Worm (Caenorhabditis elegans) whole organism, late embryonic: Measurements from ENCODE around the gene haao-1.
A peak's percentile ranks its signal among the peaks of the same experiment; 100 is the strongest.

Experiments used
- C38D4.7 ChIP-seq: fragments of 200-800 bp; sonication (Bioruptor generic); optimal IDR thresholded peaks from 2 replicates; lab custom pipeline; 2018; ENCODE audit warnings: mild to moderate bottlenecking, missing genetic modification characterization, moderate library complexity, missing compliant biosample characterization
- F13H6.1 ChIP-seq: sonication (generic microtip); optimal IDR thresholded peaks from 2 replicates; lab custom pipeline; 2016; ENCODE audit warnings: missing genetic modification characterization, missing compliant biosample characterization
- K02D7.2 ChIP-seq: sonication (generic microtip); optimal IDR thresholded peaks from 2 replicates; lab custom pipeline; 2017; ENCODE audit warnings: mild to moderate bottlenecking, missing genetic modification characterization, missing compliant biosample characterization
- K09A11.1 ChIP-seq: sonication (generic microtip); optimal IDR thresholded peaks from 2 replicates; lab custom pipeline; 2017; ENCODE audit warnings: antibody characterized with exemption, mild to moderate bottlenecking, missing genetic modification characterization, missing compliant biosample characterization; ENCODE audit not compliant: insufficient read depth
- T23F11.4 ChIP-seq: fragments of 200-800 bp; sonication (Bioruptor generic); optimal IDR thresholded peaks from 2 replicates; lab custom pipeline; 2018; ENCODE audit warnings: mild to moderate bottlenecking, missing genetic modification characterization, missing compliant biosample characterization
- Y22D7AL.16 ChIP-seq: sonication (generic microtip); optimal IDR thresholded peaks from 2 replicates; lab custom pipeline; 2016; ENCODE audit warnings: missing genetic modification characterization, missing compliant biosample characterization
- ama-1 ChIP-seq: fragments of 150-350 bp; optimal IDR thresholded peaks from 2 replicates; lab custom pipeline; 2014
- ceh-19 ChIP-seq: fragments of 200-800 bp; sonication (Bioruptor generic); optimal IDR thresholded peaks from 2 replicates; lab custom pipeline; 2018; ENCODE audit warnings: mild to moderate bottlenecking, missing genetic modification characterization, missing compliant biosample characterization
- ceh-30 ChIP-seq: fragments of 150-350 bp; optimal IDR thresholded peaks from 2 replicates; lab custom pipeline; 2014; ENCODE audit warnings: missing biosample characterization, missing genetic modification characterization
- ceh-31 ChIP-seq: sonication (generic microtip); optimal IDR thresholded peaks from 2 replicates; lab custom pipeline; 2016; ENCODE audit warnings: missing genetic modification characterization, missing compliant biosample characterization
- ceh-45 ChIP-seq: fragments of 200-800 bp; sonication (Bioruptor generic); IDR thresholded peaks from 2 replicates; pipeline ENCODE4 v1.3.6; 2022; ENCODE audit warnings: missing genetic modification reagents, missing genetic modification characterization, missing compliant biosample characterization
- ceh-48 ChIP-seq: sonication (generic microtip); optimal IDR thresholded peaks from 2 replicates; lab custom pipeline; 2016; ENCODE audit warnings: missing genetic modification characterization, inconsistent platforms, missing compliant biosample characterization
- ceh-6 ChIP-seq: fragments of 200-800 bp; sonication (Bioruptor generic); optimal IDR thresholded peaks from 2 replicates; lab custom pipeline; 2018; ENCODE audit warnings: mild to moderate bottlenecking, missing genetic modification characterization, missing compliant biosample characterization
- ceh-9 ChIP-seq: sonication (generic microtip); optimal IDR thresholded peaks from 2 replicates; lab custom pipeline; 2016; ENCODE audit warnings: mild to moderate bottlenecking, missing genetic modification characterization, inconsistent platforms, missing compliant biosample characterization
- dve-1 ChIP-seq: sonication (generic microtip); optimal IDR thresholded peaks from 2 replicates; lab custom pipeline; 2017; ENCODE audit warnings: antibody characterized with exemption, mild to moderate bottlenecking, missing genetic modification characterization, missing compliant biosample characterization
- elt-2 ChIP-seq: sonication (generic microtip); optimal IDR thresholded peaks from 2 replicates; lab custom pipeline; 2016; ENCODE audit warnings: missing genetic modification reagents, missing genetic modification characterization, missing compliant biosample characterization
- elt-4 ChIP-seq: sonication (generic microtip); optimal IDR thresholded peaks from 2 replicates; lab custom pipeline; 2016; ENCODE audit warnings: missing genetic modification characterization, missing compliant biosample characterization
- ets-4 ChIP-seq: sonication (generic microtip); optimal IDR thresholded peaks from 2 replicates; lab custom pipeline; 2016; ENCODE audit warnings: missing genetic modification characterization, missing compliant biosample characterization
- fax-1 ChIP-seq: sonication (generic microtip); optimal IDR thresholded peaks from 2 replicates; lab custom pipeline; 2016; ENCODE audit warnings: missing genotype, missing genetic modification characterization, missing compliant biosample characterization
- fkh-6 ChIP-seq: sonication (generic microtip); optimal IDR thresholded peaks from 2 replicates; lab custom pipeline; 2016; ENCODE audit warnings: missing genetic modification characterization, missing compliant biosample characterization
- hlh-15 ChIP-seq: sonication (generic microtip); optimal IDR thresholded peaks from 2 replicates; lab custom pipeline; 2016; ENCODE audit warnings: missing genetic modification characterization, missing compliant biosample characterization
- hlh-30 ChIP-seq: sonication (generic microtip); optimal IDR thresholded peaks from 2 replicates; lab custom pipeline; 2017; ENCODE audit warnings: antibody characterized with exemption, missing genetic modification characterization, missing compliant biosample characterization; ENCODE audit not compliant: insufficient read depth
- hlh-6 ChIP-seq: sonication (generic microtip); optimal IDR thresholded peaks from 2 replicates; lab custom pipeline; 2016; ENCODE audit warnings: missing genotype, missing genetic modification characterization, missing compliant biosample characterization
- madf-2 ChIP-seq: sonication (generic microtip); optimal IDR thresholded peaks from 2 replicates; lab custom pipeline; 2017; ENCODE audit warnings: missing genetic modification characterization, missing compliant biosample characterization
- mec-3 ChIP-seq: sonication (generic microtip); optimal IDR thresholded peaks from 2 replicates; lab custom pipeline; 2016; ENCODE audit warnings: borderline replicate concordance, missing genetic modification characterization, missing compliant biosample characterization
- nfya-1 ChIP-seq: sonication (generic microtip); optimal IDR thresholded peaks from 2 replicates; lab custom pipeline; 2017; ENCODE audit warnings: missing genetic modification characterization, mild to moderate bottlenecking, missing compliant biosample characterization, antibody characterized with exemption, moderate library complexity
- nhr-232 ChIP-seq: sonication (generic microtip); optimal IDR thresholded peaks from 2 replicates; lab custom pipeline; 2016; ENCODE audit warnings: missing genetic modification characterization, missing compliant biosample characterization
- pax-1 ChIP-seq: fragments of 150-350 bp; optimal IDR thresholded peaks from 2 replicates; lab custom pipeline; 2014; ENCODE audit warnings: missing biosample characterization, missing genetic modification characterization
- pha-4 ChIP-seq: fragments of 150-350 bp; optimal IDR thresholded peaks from 2 replicates; lab custom pipeline; 2018; ENCODE audit warnings: missing biosample characterization, missing genetic modification reagents, missing genetic modification characterization
- pros-1 ChIP-seq: fragments of 150-350 bp; optimal IDR thresholded peaks from 2 replicates; lab custom pipeline; 2014; ENCODE audit warnings: missing biosample characterization, missing genetic modification reagents, missing genetic modification characterization
- ref-2 ChIP-seq: sonication (generic microtip); optimal IDR thresholded peaks from 2 replicates; lab custom pipeline; 2016; ENCODE audit warnings: missing genetic modification characterization, missing compliant biosample characterization
- rnt-1 ChIP-seq: sonication (generic microtip); optimal IDR thresholded peaks from 2 replicates; lab custom pipeline; 2016; ENCODE audit warnings: missing genetic modification characterization, missing compliant biosample characterization
- sdc-2 ChIP-seq: sonication (generic microtip); optimal IDR thresholded peaks from 2 replicates; lab custom pipeline; 2016; ENCODE audit warnings: missing genotype, missing genetic modification characterization, missing compliant biosample characterization
- sox-2 ChIP-seq: fragments of 200-800 bp; sonication (Bioruptor generic); IDR thresholded peaks from 2 replicates; pipeline ENCODE4 v1.3.6; 2022; ENCODE audit warnings: missing genetic modification reagents, missing genetic modification characterization, missing compliant biosample characterization
- sox-4 ChIP-seq: sonication (generic microtip); optimal IDR thresholded peaks from 2 replicates; lab custom pipeline; 2017; ENCODE audit warnings: mild to moderate bottlenecking, missing genetic modification characterization, inconsistent platforms, missing compliant biosample characterization
- syd-9 ChIP-seq: sonication (generic microtip); optimal IDR thresholded peaks from 2 replicates; lab custom pipeline; 2016; ENCODE audit warnings: mild to moderate bottlenecking, missing genetic modification characterization, moderate library complexity, missing compliant biosample characterization
- tbx-7 ChIP-seq: sonication (generic microtip); optimal IDR thresholded peaks from 2 replicates; lab custom pipeline; 2016; ENCODE audit warnings: missing genotype, missing genetic modification characterization, missing compliant biosample characterization
- ttx-3 ChIP-seq: sonication (generic microtip); optimal IDR thresholded peaks from 2 replicates; lab custom pipeline; 2016; ENCODE audit warnings: missing genetic modification reagents, missing genetic modification characterization, missing compliant biosample characterization
- unc-42 ChIP-seq: sonication (generic microtip); optimal IDR thresholded peaks from 2 replicates; lab custom pipeline; 2016; ENCODE audit warnings: missing genotype, missing genetic modification characterization, missing compliant biosample characterization
- unc-55 ChIP-seq: sonication (generic microtip); optimal IDR thresholded peaks from 2 replicates; lab custom pipeline; 2017; ENCODE audit warnings: missing biosample characterization, missing genetic modification reagents, missing genetic modification characterization
- unc-86 ChIP-seq: sonication (generic microtip); optimal IDR thresholded peaks from 2 replicates; lab custom pipeline; 2016; ENCODE audit warnings: missing genetic modification characterization, missing compliant biosample characterization
- zip-5 ChIP-seq: sonication (generic microtip); optimal IDR thresholded peaks from 2 replicates; lab custom pipeline; 2016; ENCODE audit warnings: missing genetic modification characterization, missing compliant biosample characterization

Gene haao-1

DNA sequence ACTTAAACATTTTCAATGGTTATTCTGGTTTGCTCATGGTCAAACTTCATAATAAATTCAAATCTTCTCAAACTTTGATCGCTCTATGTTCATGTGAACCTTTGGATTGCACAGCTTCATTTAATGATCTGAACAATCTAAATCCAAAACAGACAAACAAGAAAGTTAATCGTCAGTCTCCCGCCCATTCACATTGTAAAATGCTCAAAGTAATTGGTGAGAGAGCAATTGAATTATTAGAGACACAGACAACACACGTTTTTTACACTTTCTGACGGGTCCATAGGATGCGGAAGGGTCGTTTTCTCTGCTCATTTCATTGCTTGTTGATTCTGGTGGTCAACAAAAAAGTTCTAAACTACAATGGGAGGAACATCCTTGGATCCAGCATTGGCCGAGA lies 8.0 kb upstream of the haao-1 start, which contains the start of gene gsnl-1:
Gene gsnl-1 (plus strand): TSS at position 301 of the 400 bp plus-strand sequence.
- TF ChIP-seq madf-2 (tag; lab: Kevin White, UChicago) (no peak), hlh-15 (tag; lab: Kevin White, UChicago) (no peak), pax-1 (tag; lab: Kevin White, UChicago) (no peak), ceh-30 (tag; lab: Kevin White, UChicago) (no peak), ceh-6 (GFP tag; lab: Kevin White, UChicago) (no peak), elt-2 (no peak), nhr-232 (no peak), sox-2 (no peak), ttx-3 (tag; lab: Kevin White, UChicago) (no peak), ets-4 (tag; lab: Kevin White, UChicago) (no peak), rnt-1 (tag; lab: Kevin White, UChicago) (no peak), ama-1 (lab: Kevin White, UChicago) (no peak), hlh-30 (no peak)

DNA sequence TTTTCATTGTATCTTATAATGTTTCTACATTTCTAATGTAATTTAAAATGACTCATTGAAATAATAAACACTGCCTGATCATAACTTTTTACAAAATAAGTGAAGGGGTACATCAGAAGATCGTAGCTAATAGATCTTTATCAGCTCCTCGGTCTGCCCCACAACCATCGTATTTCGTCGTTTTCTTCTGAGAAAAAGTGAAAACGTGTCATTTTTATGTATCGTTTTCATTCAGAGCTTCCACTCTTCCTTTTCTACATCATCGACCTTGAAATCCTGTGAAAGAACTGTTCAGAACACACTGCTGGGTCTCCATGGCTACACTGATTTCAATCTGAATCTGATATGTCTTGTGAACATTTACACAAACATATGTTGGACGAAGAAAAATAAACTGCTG lies 5.4 kb upstream of the haao-1 start:
- TF ChIP-seq sdc-2 (tag; lab: Kevin White, UChicago), result no peak
- no peak for TF ChIP-seq ceh-48 (tag; lab: Kevin White, UChicago)
- no peak for TF ChIP-seq fkh-6 (tag; lab: Kevin White, UChicago)
- TF ChIP-seq K02D7.2, result no peak
- TF ChIP-seq tbx-7 (tag; lab: Kevin White, UChicago), result no peak
- no peak for TF ChIP-seq K09A11.1 (tag; lab: Kevin White, UChicago)
- no peak for TF ChIP-seq unc-55 (GFP tag; lab: Kevin White, UChicago)
- TF ChIP-seq Y22D7AL.16 (tag; lab: Kevin White, UChicago), result no peak
- TF ChIP-seq nfya-1 (tag; lab: Kevin White, UChicago), result no peak
- TF ChIP-seq ceh-31 (tag; lab: Kevin White, UChicago), result no peak
- TF ChIP-seq zip-5 (tag; lab: Kevin White, UChicago), result no peak
- TF ChIP-seq madf-2 (tag; lab: Kevin White, UChicago), result no peak
- TF ChIP-seq mec-3 (tag; lab: Kevin White, UChicago), result no peak
- TF ChIP-seq pros-1 (tag; lab: Kevin White, UChicago), result no peak
- TF ChIP-seq ceh-30 (tag; lab: Kevin White, UChicago), result no peak
- no peak for TF ChIP-seq elt-4 (tag; lab: Kevin White, UChicago)
- TF ChIP-seq unc-42 (tag; lab: Kevin White, UChicago), result no peak
- no peak for TF ChIP-seq elt-2
- TF ChIP-seq C38D4.7 (GFP tag; lab: Kevin White, UChicago), result no peak
- no peak for TF ChIP-seq fax-1 (tag; lab: Kevin White, UChicago)

DNA sequence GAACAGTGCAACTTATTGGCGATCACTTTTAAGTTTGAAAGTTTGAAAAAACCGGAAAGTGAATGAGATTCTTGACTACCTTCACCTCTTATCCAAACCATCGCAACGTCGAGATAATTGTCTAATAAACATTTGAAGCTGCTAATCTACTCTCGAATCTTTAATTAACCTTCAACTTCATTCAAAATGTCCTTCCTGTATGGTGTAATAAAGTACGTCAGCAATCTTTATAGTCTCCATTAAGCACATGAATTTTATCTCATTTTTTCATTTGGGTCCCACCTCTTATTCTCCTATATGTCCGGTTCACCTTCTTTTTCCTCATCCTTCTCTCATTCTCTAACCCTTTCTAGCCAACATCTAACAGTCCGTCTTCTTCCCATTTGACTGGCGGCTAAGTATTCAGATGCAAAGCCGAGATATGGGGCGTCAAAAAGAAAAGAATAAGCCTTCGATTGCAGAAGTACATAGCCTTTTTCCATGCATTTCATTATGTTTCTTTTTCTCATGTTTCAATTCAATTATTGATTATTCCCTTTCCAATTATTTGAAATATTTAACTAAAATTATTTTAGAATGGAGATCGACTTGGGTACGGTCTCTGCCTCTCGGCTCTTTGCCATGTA lies 3.8 kb upstream of the haao-1 start, which contains the start of gene swt-5:
Gene swt-5 (plus strand): TSS at position 576 of the 626 bp plus-strand sequence.
- TF ChIP-seq F13H6.1 (tag; lab: Kevin White, UChicago), result no peak
- no peak for TF ChIP-seq syd-9 (tag; lab: Kevin White, UChicago)
- TF ChIP-seq ceh-45 (GFP tag; lab: Robert Waterston, UW), result no peak

DNA sequence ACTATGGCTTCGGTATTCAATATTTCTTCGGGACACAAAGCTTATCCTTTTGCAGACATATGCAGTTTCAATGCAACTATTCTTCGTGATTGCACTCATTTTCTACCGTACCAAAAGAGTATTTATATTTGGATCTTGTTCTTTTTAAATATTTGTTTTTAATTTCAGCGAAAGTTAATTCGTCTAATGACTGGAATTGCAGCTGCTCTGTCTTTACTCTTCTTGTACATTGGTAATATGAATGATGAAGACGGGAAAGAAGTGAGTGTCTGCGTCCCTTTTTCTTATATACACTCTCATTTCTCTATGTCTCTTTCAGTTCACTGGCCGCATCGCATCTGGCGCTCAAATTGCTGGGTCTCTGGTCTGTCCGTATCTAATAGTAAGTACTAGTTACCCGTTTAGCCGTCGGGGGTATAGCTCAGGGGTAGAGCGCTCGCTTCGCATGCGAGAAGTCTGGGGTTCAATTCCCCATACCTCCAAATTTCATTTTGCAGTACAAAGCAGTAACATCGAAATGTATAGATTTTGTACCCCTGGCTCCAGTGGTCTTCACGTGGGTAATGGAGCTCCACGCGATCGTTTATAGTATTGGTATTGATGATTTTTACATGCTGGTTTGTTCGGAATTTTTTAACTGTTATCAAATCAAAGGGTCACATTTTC lies 1.4 kb upstream of the haao-1 start:
- TF ChIP-seq pha-4 (tag; lab: Kevin White, UChicago) (no peak), ttx-3 (tag; lab: Kevin White, UChicago) (peak; percentile 87), mec-3 (tag; lab: Kevin White, UChicago) (peak; percentile 57), hlh-6 (tag; lab: Kevin White, UChicago) (peak; percentile 94), ceh-30 (tag; lab: Kevin White, UChicago) (no peak), ceh-9 (peak; percentile 46), K09A11.1 (tag; lab: Kevin White, UChicago) (peak; percentile 71), sox-4 (tag; lab: Kevin White, UChicago) (peak; percentile 78), K02D7.2 (peak; percentile 85), nfya-1 (tag; lab: Kevin White, UChicago) (peak; percentile 59), ceh-48 (tag; lab: Kevin White, UChicago) (peak; percentile 78), ref-2 (tag; lab: Kevin White, UChicago) (peak; percentile 78), dve-1 (tag; lab: Kevin White, UChicago) (peak; percentile 56), ceh-6 (GFP tag; lab: Kevin White, UChicago) (peak; percentile 93), elt-2 (peak; percentile 91), C38D4.7 (GFP tag; lab: Kevin White, UChicago) (peak; percentile 83), unc-86 (tag; lab: Kevin White, UChicago) (peak; percentile 88), Y22D7AL.16 (tag; lab: Kevin White, UChicago) (peak; percentile 76), hlh-30 (no peak), ets-4 (tag; lab: Kevin White, UChicago) (peak; percentile 8), ceh-45 (GFP tag; lab: Robert Waterston, UW) (peak; percentile 74; the same call in 1 of the 2 replicates), ama-1 (lab: Kevin White, UChicago) (no peak), ceh-19 (peak; percentile 90), T23F11.4 (GFP tag; lab: Kevin White, UChicago) (peak; percentile 90), unc-55 (GFP tag; lab: Kevin White, UChicago) (no peak)
